Fruit fly (Drosophila melanogaster): ENCODE results near the gene CG1636.

CG1636 gene

DNA sequence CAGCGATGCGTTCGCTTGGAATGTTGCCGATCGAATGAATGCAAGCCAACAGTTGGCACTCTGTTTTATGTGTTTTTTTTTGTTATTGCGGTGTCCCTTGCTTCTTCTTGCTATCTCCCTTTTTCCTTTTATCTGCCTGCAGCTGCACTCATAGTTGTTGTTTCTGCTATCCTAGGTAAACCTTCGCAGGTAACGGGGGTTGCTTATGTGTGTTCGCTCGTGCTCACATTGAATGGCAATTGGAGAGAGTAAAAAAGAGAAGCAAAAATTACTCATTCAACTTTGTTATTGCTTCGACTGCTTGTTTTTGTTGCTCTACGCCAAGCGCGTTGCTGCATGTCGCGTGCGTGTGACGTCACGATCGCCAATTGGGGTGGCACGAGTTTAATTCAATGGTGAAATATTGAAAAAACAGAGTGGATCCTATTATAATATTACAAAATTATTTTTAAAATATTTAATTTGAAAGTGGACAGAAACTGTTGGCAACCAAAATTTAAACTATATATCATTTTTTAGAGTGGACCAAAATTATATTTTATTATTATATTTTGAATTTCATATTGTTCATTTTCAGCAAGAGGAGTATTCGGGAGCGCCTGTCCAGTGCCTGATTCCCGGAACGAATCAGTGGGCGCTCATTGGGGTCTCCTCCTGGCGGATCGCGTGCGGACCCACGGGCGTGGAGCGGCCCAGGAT lies 1.7 kb upstream of the CG1636 start, which contains the start of gene Corp (continued):
- no peak for TF ChIP-seq az2 (GFP tag; optimal IDR thresholded peaks at IDR 0.05)
- no peak for TF ChIP-seq tap (tag; optimal IDR thresholded peaks at IDR 0.05)
- TF ChIP-seq CG14860 (GFP tag; IDR thresholded peaks at IDR 0.05; ENCODE audit: partially characterized antibody), result no peak
- no peak for TF ChIP-seq Mes4 (GFP tag; optimal IDR thresholded peaks at IDR 0.05)
- no peak for TF ChIP-seq CG12744 (GFP tag; optimal IDR thresholded peaks at IDR 0.05)
- TF ChIP-seq CG32772 (GFP tag; IDR thresholded peaks at IDR 0.05), result no peak
- TF ChIP-seq CG15514 (GFP tag; optimal IDR thresholded peaks at IDR 0.05), result peak; percentile 27
- TF ChIP-seq jumu (GFP tag; optimal IDR thresholded peaks at IDR 0.05), result no peak
- no peak for TF ChIP-seq CG10543 (GFP tag; optimal IDR thresholded peaks at IDR 0.05)
- TF ChIP-seq CG10431 (GFP tag; optimal IDR thresholded peaks at IDR 0.05), result no peak
- TF ChIP-seq lola (GFP tag; optimal IDR thresholded peaks at IDR 0.05), result peak in 1 of 3 experiments; percentile 22
- TF ChIP-seq kay (GFP tag; optimal IDR thresholded peaks at IDR 0.05), result no peak
- no peak for TF ChIP-seq CG12155 (GFP tag; optimal IDR thresholded peaks at IDR 0.05)
- no peak for TF ChIP-seq ro (GFP tag; IDR thresholded peaks at IDR 0.05)
- TF ChIP-seq CG34376 (GFP tag; optimal IDR thresholded peaks at IDR 0.05), result no peak
- peak; percentile 78 for TF ChIP-seq sqz (GFP tag; optimal IDR thresholded peaks at IDR 0.05)
- TF ChIP-seq CG4854 (GFP tag; optimal IDR thresholded peaks at IDR 0.05), result no peak
- no peak for TF ChIP-seq yki (optimal IDR thresholded peaks at IDR 0.05)
- no peak for TF ChIP-seq run (tag; optimal IDR thresholded peaks at IDR 0.05)
- no peak for TF ChIP-seq CG6791 (GFP tag; IDR thresholded peaks at IDR 0.05; ENCODE audit: partially characterized antibody)
- TF ChIP-seq Nf-YC (tag; optimal IDR thresholded peaks at IDR 0.05), result peak; percentile 3
- peak; percentile 63; the same call in 2 of the 3 replicates for TF ChIP-seq CG17361 (GFP tag; IDR thresholded peaks at IDR 0.05)
- no peak for TF ChIP-seq crol (GFP tag; IDR thresholded peaks at IDR 0.05)
- TF ChIP-seq grn (GFP tag; optimal IDR thresholded peaks at IDR 0.05), result no peak
- TF ChIP-seq Vsx1 (GFP tag; optimal IDR thresholded peaks at IDR 0.05), result no peak
- TF ChIP-seq CG12942 (GFP tag; optimal IDR thresholded peaks at IDR 0.05), result no peak
- no peak for TF ChIP-seq Sin3A (optimal IDR thresholded peaks at IDR 0.05)
- no peak for TF ChIP-seq usp (GFP tag; optimal IDR thresholded peaks at IDR 0.05)
- TF ChIP-seq grau (tag; optimal IDR thresholded peaks at IDR 0.05), result peak; percentile 39
- TF ChIP-seq CG15696 (tag; optimal IDR thresholded peaks at IDR 0.05), result no peak
- no peak for TF ChIP-seq Opbp (GFP tag; IDR thresholded peaks at IDR 0.05; ENCODE audit: partially characterized antibody)
- TF ChIP-seq CG11504 (tag; optimal IDR thresholded peaks at IDR 0.05), result peak; percentile 28
- TF ChIP-seq Hand (GFP tag; optimal IDR thresholded peaks at IDR 0.05), result no peak
- no peak for TF ChIP-seq pnt (GFP tag; optimal IDR thresholded peaks at IDR 0.05)
- TF ChIP-seq CG13296 (GFP tag; optimal IDR thresholded peaks at IDR 0.05), result peak; percentile 29
- no peak for TF ChIP-seq crc (GFP tag; optimal IDR thresholded peaks at IDR 0.05)
- TF ChIP-seq CG11085 (GFP tag; IDR thresholded peaks at IDR 0.05), result no peak
- TF ChIP-seq klu (GFP tag; IDR thresholded peaks at IDR 0.05), result no peak
- TF ChIP-seq MTF-1 (GFP tag; optimal IDR thresholded peaks at IDR 0.05; ENCODE audit: borderline replicate concordance), result no peak
- TF ChIP-seq pho (GFP tag; optimal IDR thresholded peaks at IDR 0.05), result no peak
- TF ChIP-seq CG10654 (GFP tag; optimal IDR thresholded peaks at IDR 0.05), result no peak
- TF ChIP-seq amos (GFP tag; IDR thresholded peaks at IDR 0.05; ENCODE audit: partially characterized antibody), result no peak
- TF ChIP-seq hb (GFP tag; IDR thresholded peaks at IDR 0.05; ENCODE audit: partially characterized antibody), result no peak
- TF ChIP-seq stc (GFP tag; IDR thresholded peaks at IDR 0.05), result peak; percentile 54
- no peak for TF ChIP-seq disco-r (GFP tag; optimal IDR thresholded peaks at IDR 0.05)
- no peak for TF ChIP-seq gsb (GFP tag; IDR thresholded peaks at IDR 0.05)
- no peak for TF ChIP-seq CG11456 (GFP tag; IDR thresholded peaks at IDR 0.05)
- peak; percentile 7 for TF ChIP-seq fd3F (GFP tag; optimal IDR thresholded peaks at IDR 0.05)
- no peak for TF ChIP-seq danr (GFP tag; IDR thresholded peaks at IDR 0.05)
- no peak for TF ChIP-seq sr (GFP tag; IDR thresholded peaks at IDR 0.05)
- no peak for TF ChIP-seq dati (GFP tag; IDR thresholded peaks at IDR 0.05)
